Worm (Caenorhabditis elegans) whole organism, L4 larva: Measurements from ENCODE around the gene dmsr-10.

ENCODE experiments used
- F26F4.8 ChIP-seq: fragments of 200-800 bp; sonication (Bioruptor generic); conservative IDR thresholded peaks from 2 replicates; pipeline ENCODE4 v1.3.6; 2022; ENCODE audit warnings: missing genetic modification characterization, missing compliant biosample characterization
- F44E2.7 ChIP-seq: fragments of 200-800 bp; sonication (Bioruptor generic); IDR thresholded peaks from 2 replicates; pipeline ENCODE4 v2.1.2; 2022; ENCODE audit warnings: missing genetic modification characterization, missing compliant biosample characterization
- ceh-82 ChIP-seq: sonication (generic microtip); optimal IDR thresholded peaks from 2 replicates; lab custom pipeline; 2017; ENCODE audit warnings: missing biosample characterization, missing genetic modification characterization
- lin-39 ChIP-seq: fragments of 150-350 bp; optimal IDR thresholded peaks from 2 replicates; lab custom pipeline; 2014; ENCODE audit warnings: missing biosample characterization, missing genetic modification reagents, missing genetic modification characterization
- mdl-1 ChIP-seq, 2 experiments: fragments of 150-350 bp in 1 of 2; sonication (generic microtip) in 1 of 2; optimal IDR thresholded peaks; 2 replicates each; lab custom pipeline; 2014 to 2017; ENCODE audit warnings: missing biosample characterization in 2 of 2, missing genetic modification characterization in 2 of 2
- mes-2 ChIP-seq: sonication (generic microtip); optimal IDR thresholded peaks from 2 replicates; lab custom pipeline; 2016; ENCODE audit warnings: missing genotype, mild to moderate bottlenecking, missing genetic modification characterization, missing compliant biosample characterization; ENCODE audit not compliant: poor library complexity, severe bottlenecking
- nhr-237 ChIP-seq: sonication (generic microtip); optimal IDR thresholded peaks from 2 replicates; lab custom pipeline; 2017; ENCODE audit warnings: missing biosample characterization, missing genetic modification characterization
- pqm-1 ChIP-seq: sonication (generic microtip); optimal IDR thresholded peaks from 2 replicates; lab custom pipeline; 2017; ENCODE audit warnings: missing biosample characterization, missing genetic modification characterization
- skn-1 ChIP-seq: fragments of 150-350 bp; optimal IDR thresholded peaks from 2 replicates; lab custom pipeline; 2014; ENCODE audit warnings: missing biosample characterization, missing genetic modification characterization
- snpc-4 ChIP-seq: fragments of 150-350 bp; optimal IDR thresholded peaks from 2 replicates; lab custom pipeline; 2014; ENCODE audit warnings: missing biosample characterization, missing genetic modification characterization
- spr-1 ChIP-seq: sonication (generic microtip); optimal IDR thresholded peaks from 2 replicates; lab custom pipeline; 2016; ENCODE audit warnings: mild to moderate bottlenecking, missing genetic modification characterization, missing compliant biosample characterization

DNA sequence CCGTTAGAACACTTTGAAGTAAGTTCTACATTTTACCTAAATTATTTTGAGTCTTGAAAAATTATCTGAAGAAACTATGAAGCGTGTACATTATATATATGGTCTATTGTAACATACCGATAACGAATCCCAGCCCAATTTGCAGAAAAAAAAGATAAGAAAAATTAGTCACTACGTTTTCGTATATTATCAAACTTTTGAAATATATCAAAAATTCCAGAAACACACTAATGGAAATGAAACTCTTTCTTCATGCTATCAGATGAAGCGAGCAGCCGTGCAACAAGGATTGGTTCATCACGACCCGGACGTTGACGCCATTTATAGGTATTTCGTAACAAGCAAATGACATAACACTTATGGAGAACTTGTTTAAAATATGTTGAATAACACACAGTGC is 10.1 kb upstream of the dmsr-10 start:
- no peak for TF ChIP-seq ceh-82
- TF ChIP-seq skn-1 = no peak
- no peak for TF ChIP-seq mes-2 (tag; lab: Kevin White, UChicago)
- TF ChIP-seq snpc-4 = no peak
- TF ChIP-seq nhr-237 = no peak
- peak; percentile 89 for TF ChIP-seq pqm-1 (tag; lab: Kevin White, UChicago)
- TF ChIP-seq spr-1 (tag; lab: Kevin White, UChicago) = no peak
- TF ChIP-seq lin-39 (tag; lab: Kevin White, UChicago) = no peak
- TF ChIP-seq F26F4.8 (GFP tag; lab: Robert Waterston, UW) = no peak
- TF ChIP-seq mdl-1 (tag; optimal IDR thresholded peaks at IDR 0.05; lab: Kevin White, UChicago) = no peak
- no peak for TF ChIP-seq F44E2.7 (GFP tag; lab: Robert Waterston, UW)
